Worm (Caenorhabditis elegans) whole organism, early embryonic: Measurements from ENCODE around the gene F55C9.11.

ENCODE experiments used
- aly-1 ChIP-seq: sonication (generic microtip); optimal IDR thresholded peaks from 2 replicates; lab custom pipeline; 2016; ENCODE audit warnings: missing genetic modification characterization, missing compliant biosample characterization
- ama-1 ChIP-seq: fragments of 150-350 bp; optimal IDR thresholded peaks from 2 replicates; lab custom pipeline; 2014
- ceh-13 ChIP-seq: fragments of 200-800 bp; sonication (Bioruptor generic); optimal IDR thresholded peaks from 2 replicates; lab custom pipeline; 2018; ENCODE audit warnings: mild to moderate bottlenecking, missing genetic modification characterization, missing compliant biosample characterization
- ceh-36 ChIP-seq: sonication (generic microtip); optimal IDR thresholded peaks from 2 replicates; lab custom pipeline; 2016; ENCODE audit warnings: missing genetic modification characterization, inconsistent platforms, missing compliant biosample characterization
- ets-7 ChIP-seq: sonication (generic microtip); optimal IDR thresholded peaks from 2 replicates; lab custom pipeline; 2016; ENCODE audit warnings: missing genotype, missing genetic modification characterization, missing compliant biosample characterization
- flt-1 ChIP-seq: fragments of 200-800 bp; sonication (Bioruptor generic); IDR thresholded peaks from 2 replicates; pipeline ENCODE4 v1.3.6; 2022; ENCODE audit warnings: missing genetic modification characterization, missing compliant biosample characterization
- hmbx-1 ChIP-seq: sonication (generic microtip); optimal IDR thresholded peaks from 2 replicates; lab custom pipeline; 2016; ENCODE audit warnings: mild to moderate bottlenecking, missing genetic modification characterization, missing compliant biosample characterization
- hnd-1 ChIP-seq: sonication (generic microtip); optimal IDR thresholded peaks from 2 replicates; lab custom pipeline; 2016; ENCODE audit warnings: missing genetic modification characterization, missing compliant biosample characterization
- pes-1 ChIP-seq: fragments of 200-800 bp; sonication (Bioruptor generic); IDR thresholded peaks from 2 replicates; pipeline ENCODE4 v1.3.6; 2022; ENCODE audit warnings: missing genetic modification reagents, missing genetic modification characterization, missing compliant biosample characterization
- scrt-1 ChIP-seq: fragments of 200-800 bp; sonication (Bioruptor generic); IDR thresholded peaks from 2 replicates; pipeline ENCODE4 v1.3.6; 2022; ENCODE audit warnings: missing genetic modification characterization, missing compliant biosample characterization
- sea-1 ChIP-seq: fragments of 200-800 bp; sonication (Bioruptor generic); conservative IDR thresholded peaks from 2 replicates; pipeline ENCODE4 v1.3.6; 2022; ENCODE audit warnings: missing genetic modification characterization, missing compliant biosample characterization
- tbx-37 ChIP-seq: fragments of 200-800 bp; sonication (Bioruptor generic); conservative IDR thresholded peaks from 2 replicates; pipeline ENCODE4 v1.3.6; 2022; ENCODE audit warnings: missing genetic modification reagents, missing genetic modification characterization, missing compliant biosample characterization
- tra-4 ChIP-seq: sonication (generic microtip); optimal IDR thresholded peaks from 2 replicates; lab custom pipeline; 2017; ENCODE audit warnings: missing genetic modification characterization, missing compliant biosample characterization

ce11 chrV:19259403-19259802 is 50.1 kb downstream of the F55C9.11 start:
- TF ChIP-seq ama-1 (lab: Kevin White, UChicago) (no peak), aly-1 (no peak), tbx-37 (GFP tag; lab: Robert Waterston, UW) (no peak), ets-7 (tag; lab: Kevin White, UChicago) (no peak), pes-1 (GFP tag; lab: Robert Waterston, UW) (no peak), hmbx-1 (tag; lab: Kevin White, UChicago) (no peak), ceh-13 (GFP tag; lab: Kevin White, UChicago) (no peak), ceh-36 (tag; lab: Kevin White, UChicago) (no peak), tra-4 (no peak), flt-1 (no peak), hnd-1 (tag; lab: Kevin White, UChicago) (no peak), sea-1 (GFP tag; lab: Robert Waterston, UW) (no peak), scrt-1 (GFP tag; lab: Robert Waterston, UW) (no peak)
